Fruit fly (Drosophila melanogaster) Kc167 (cell line): ENCODE results near the gene CG6055.

ENCODE experiments used
- Myc ChIP-seq: fragments of >200 bp; optimal IDR thresholded peaks from 2 replicates; lab custom pipeline; 2017; ENCODE audit warnings: missing external identifiers
- Sin3A ChIP-seq: fragments of >200 bp; optimal IDR thresholded peaks from 2 replicates; lab custom pipeline; 2018; ENCODE audit warnings: missing external identifiers

DNA sequence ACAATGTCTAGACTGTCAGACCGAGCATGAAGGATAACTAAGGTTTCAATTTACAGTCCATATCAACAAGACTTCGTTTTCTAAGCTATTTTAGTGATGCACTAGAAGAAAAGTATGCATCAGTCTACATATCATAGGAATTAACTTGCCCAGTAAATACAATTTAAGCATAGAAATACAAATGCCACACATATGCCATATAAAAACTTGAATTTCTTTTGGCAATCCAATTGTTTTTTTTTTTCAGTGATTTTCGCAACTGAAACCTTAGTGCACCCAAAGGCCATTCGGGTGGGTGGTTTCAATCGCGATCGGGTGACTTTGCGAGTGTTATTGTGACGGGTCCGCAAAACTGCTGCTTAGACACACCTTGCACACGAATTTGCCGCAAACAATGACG, 54.2 kb downstream of the CG6055 start:
- no peak for TF ChIP-seq Myc
- no peak for TF ChIP-seq Sin3A
